Worm (Caenorhabditis elegans): ENCODE measurements around the gene ZK470.14.

ZK470.14 gene

ce11 chrX:4147600-4148448, 19.4 kb upstream of the ZK470.14 start:
- TF ChIP-seq F33H1.4 (GFP tag; IDR thresholded peaks at IDR 0.05) (no peak), F49E8.2 (tag; optimal IDR thresholded peaks at IDR 0.05; ENCODE audit: insufficient read depth) (no peak), nfyb-1 (GFP tag; IDR thresholded peaks at IDR 0.05) (peak; percentile 81), nhr-80 (tag; optimal IDR thresholded peaks at IDR 0.05) (peak; percentile 48), B0336.3 (GFP tag; IDR thresholded peaks at IDR 0.05) (peak; percentile 60), cebp-1 (GFP tag; IDR thresholded peaks at IDR 0.05) (no peak), cebp-1 (tag; optimal IDR thresholded peaks at IDR 0.05) (peak; percentile 60), bed-1 (GFP tag; IDR thresholded peaks at IDR 0.05) (no peak), ama-1 (optimal IDR thresholded peaks at IDR 0.05) (peak; percentile 12), ama-1 (GFP tag; optimal IDR thresholded peaks at IDR 0.05) (no peak), gei-17 (GFP tag; optimal IDR thresholded peaks at IDR 0.05) (peak; percentile 26), F23B12.7 (tag; optimal IDR thresholded peaks at IDR 0.05; ENCODE audit: insufficient read depth) (peak; percentile 3), K12H6.12 (tag; optimal IDR thresholded peaks at IDR 0.05) (peak; percentile 35), F57C9.4 (tag; optimal IDR thresholded peaks at IDR 0.05) (peak; percentile 56), mes-4 (tag; optimal IDR thresholded peaks at IDR 0.05) (no peak), Y53G8AR.9 (GFP tag; conservative IDR thresholded peaks at IDR 0.05) (peak; percentile 59), K11D2.4 (GFP tag; IDR thresholded peaks at IDR 0.05) (no peak), lin-35 (GFP tag; optimal IDR thresholded peaks at IDR 0.05) (peak in 1 of 3 experiments; percentile 78), madf-6 (GFP tag; IDR thresholded peaks at IDR 0.05) (peak; percentile 26), dox-1 (GFP tag; IDR thresholded peaks at IDR 0.05) (peak; percentile 53), atf-7 (tag; optimal IDR thresholded peaks at IDR 0.05) (peak; percentile 59), unc-130 (GFP tag; optimal IDR thresholded peaks at IDR 0.05) (peak; percentile 6), aptf-3 (GFP tag; IDR thresholded peaks at IDR 0.05) (no peak), tlf-1 (GFP tag; optimal IDR thresholded peaks at IDR 0.05) (peak; percentile 25), C06A6.2 (GFP tag; conservative IDR thresholded peaks at IDR 0.05) (peak; percentile 27), T26A5.8 (tag; optimal IDR thresholded peaks at IDR 0.05) (no peak), tbx-9 (tag; optimal IDR thresholded peaks at IDR 0.05; ENCODE audit: borderline replicate concordance) (peak; percentile 23), nfya-2 (GFP tag; IDR thresholded peaks at IDR 0.05) (peak; percentile 59; the same call in 1 of the 2 replicates), ccch-3 (GFP tag; optimal IDR thresholded peaks at IDR 0.05) (no peak), efl-1 (GFP tag; optimal IDR thresholded peaks at IDR 0.05) (no peak), let-526 (GFP tag; IDR thresholded peaks at IDR 0.05) (0 out of 2 replicates have a peak, but pooled peaks have one; percentile 4), F10E7.11 (tag; optimal IDR thresholded peaks at IDR 0.05) (peak; percentile 50), ztf-26 (tag; optimal IDR thresholded peaks at IDR 0.05) (no peak), zim-3 (tag; optimal IDR thresholded peaks at IDR 0.05) (peak; percentile 71), repo-1 (tag; optimal IDR thresholded peaks at IDR 0.05) (peak; percentile 69), snpc-4 (GFP tag; optimal IDR thresholded peaks at IDR 0.05) (no peak), snpc-4 (tag; optimal IDR thresholded peaks at IDR 0.05) (peak in 2 of 4 experiments; percentile 22 to 42), nhr-90 (tag; optimal IDR thresholded peaks at IDR 0.05) (peak; percentile 90), lsy-27 (tag; optimal IDR thresholded peaks at IDR 0.05; ENCODE audit: borderline replicate concordance, insufficient read depth) (no peak), ZK185.1 (tag; optimal IDR thresholded peaks at IDR 0.05; ENCODE audit: poor library complexity, severe bottlenecking) (peak; percentile 33), him-1 (tag; optimal IDR thresholded peaks at IDR 0.05) (no peak), egl-18 (GFP tag; IDR thresholded peaks at IDR 0.05) (peak; percentile 47; the same call in 1 of the 2 replicates), madf-3 (GFP tag; IDR thresholded peaks at IDR 0.05) (peak; percentile 70), madf-10 (tag; optimal IDR thresholded peaks at IDR 0.05) (peak; percentile 73), F39B2.1 (GFP tag; IDR thresholded peaks at IDR 0.05) (peak; percentile 43), somi-1 (GFP tag; optimal IDR thresholded peaks at IDR 0.05) (peak; percentile 11), mel-28 (tag; optimal IDR thresholded peaks at IDR 0.05; ENCODE audit: borderline replicate concordance) (no peak)

Data from whole organism, young adult.